Worm (Caenorhabditis elegans) whole organism, L4 larva: Measurements from ENCODE around the gene K10C2.2.

Experiments
- ceh-82 ChIP-seq: sonication (generic microtip); optimal IDR thresholded peaks from 2 replicates; lab custom pipeline; 2017; ENCODE audit warnings: missing biosample characterization, missing genetic modification characterization
- lin-13 ChIP-seq: fragments of 150-350 bp; optimal IDR thresholded peaks from 2 replicates; lab custom pipeline; 2014; ENCODE audit warnings: missing biosample characterization, missing genetic modification reagents, missing genetic modification characterization
- nhr-237 ChIP-seq: sonication (generic microtip); optimal IDR thresholded peaks from 2 replicates; lab custom pipeline; 2017; ENCODE audit warnings: missing biosample characterization, missing genetic modification characterization
- skn-1 ChIP-seq: fragments of 150-350 bp; optimal IDR thresholded peaks from 2 replicates; lab custom pipeline; 2014; ENCODE audit warnings: missing biosample characterization, missing genetic modification characterization
- spr-3 ChIP-seq: fragments of 200-800 bp; sonication (Bioruptor generic); optimal IDR thresholded peaks from 2 replicates; lab custom pipeline; 2018; ENCODE audit warnings: mild to moderate bottlenecking, missing genetic modification characterization, missing compliant biosample characterization

ce11 chrX:6443373-6443772 is 9.8 kb upstream of the K10C2.2 start, which contains the start of gene K10C2.7:
- TF ChIP-seq skn-1, result no peak
- TF ChIP-seq nhr-237 (tag; lab: Kevin White, UChicago), result no peak
- TF ChIP-seq spr-3 (GFP tag; lab: Kevin White, UChicago), result no peak
- no peak for TF ChIP-seq lin-13 (GFP tag; lab: Kevin White, UChicago)
- no peak for TF ChIP-seq ceh-82 (tag; lab: Kevin White, UChicago)
